Fruit fly (Drosophila melanogaster) whole organism, embryonic: ENCODE results near the gene cnc.

ENCODE experiments used
- CG17829 ChIP-seq: fragments of 200-800 bp; optimal IDR thresholded peaks from 2 replicates; lab custom pipeline; 2019; ENCODE audit warnings: missing biosample characterization, mild to moderate bottlenecking, missing genetic modification characterization, moderate library complexity
- CG2889 ChIP-seq: fragments of 200-800 bp; sonication (Bioruptor generic); IDR thresholded peaks from 3 replicates; pipeline ENCODE4 v1.3.6; 2022; ENCODE audit warnings: missing biosample characterization, missing genetic modification characterization
- CG5245 ChIP-seq: fragments of 200-800 bp; sonication (Bioruptor generic); optimal IDR thresholded peaks from 3 replicates; lab custom pipeline; 2016; ENCODE audit warnings: missing biosample characterization, missing genetic modification characterization
- nerfin-2 ChIP-seq: fragments of 200-800 bp; sonication (Bioruptor generic); IDR thresholded peaks from 2 replicates; pipeline ENCODE4 v1.3.6; 2022; ENCODE audit warnings: missing biosample characterization, missing genetic modification characterization; ENCODE audit not compliant: partially characterized antibody
- sens-2 ChIP-seq: fragments of 200-800 bp; sonication (Bioruptor generic); IDR thresholded peaks from 2 replicates; pipeline ENCODE4 v1.3.6; 2022; ENCODE audit warnings: missing biosample characterization, missing genetic modification characterization

- TF ChIP-seq nerfin-2 (no peak), CG5245 (GFP tag; lab: Kevin White, UChicago) (no peak), CG2889 (no peak), sens-2 (GFP tag; lab: Robert Waterston, UW) (no peak), CG17829 (tag; lab: Kevin White, UChicago) (no peak)
Observed at dm6 chr3R:23203934-23204333, 22.6 kb downstream of the cnc start, which contains the start of gene fzo.
